Fruit fly (Drosophila melanogaster) S2 (cell line): ENCODE results near the gene SelR.

Experiments
- CG8478 ChIP-seq: fragments of >200 bp; optimal IDR thresholded peaks from 2 replicates; lab custom pipeline; 2018
- CTCF ChIP-seq, 2 experiments: fragments of >200 bp; optimal IDR thresholded peaks; 2 replicates each; lab custom pipeline; 2018

DNA sequence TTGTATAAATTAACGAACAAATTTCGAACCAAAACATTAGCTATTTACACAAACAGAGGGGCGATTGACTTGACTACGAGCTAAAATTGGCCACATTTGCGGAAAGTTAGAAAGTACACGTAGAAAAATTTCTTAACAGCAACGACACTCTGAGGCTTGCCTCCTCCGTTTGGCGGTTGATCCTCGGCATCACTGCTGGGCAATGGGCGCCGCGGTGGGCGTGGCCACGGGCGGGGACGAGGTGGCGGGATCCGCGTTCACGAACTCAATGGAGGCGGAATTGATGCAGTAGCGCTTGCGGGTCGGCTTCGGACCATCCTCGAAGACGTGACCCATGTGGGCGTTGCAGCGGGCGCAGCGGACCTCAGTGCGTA, 5.0 kb downstream of the SelR start:
- TF ChIP-seq CG8478 (lab: Kevin White, UChicago) (no peak), CTCF (optimal IDR thresholded peaks at IDR 0.05; lab: Kevin White, UChicago) (no peak)
